Worm (Caenorhabditis elegans): ENCODE measurements around the gene Y53F4B.9.
"Not testable (repeated sequence)": the region's sequence is repeated elsewhere in the genome, so short reads cannot be mapped to it uniquely, and the experiment has no call there.

Gene Y53F4B.9

ce11 chrII:14988171-14988570 is 22.0 kb downstream of the Y53F4B.9 start, which contains the start of gene Y53F4B.43:
TSS of gene Y53F4B.43 (plus strand) at chrII:14988471.
- TF ChIP-seq unc-62 (GFP tag; optimal IDR thresholded peaks at IDR 0.05), result not testable (repeated sequence)

DNA sequence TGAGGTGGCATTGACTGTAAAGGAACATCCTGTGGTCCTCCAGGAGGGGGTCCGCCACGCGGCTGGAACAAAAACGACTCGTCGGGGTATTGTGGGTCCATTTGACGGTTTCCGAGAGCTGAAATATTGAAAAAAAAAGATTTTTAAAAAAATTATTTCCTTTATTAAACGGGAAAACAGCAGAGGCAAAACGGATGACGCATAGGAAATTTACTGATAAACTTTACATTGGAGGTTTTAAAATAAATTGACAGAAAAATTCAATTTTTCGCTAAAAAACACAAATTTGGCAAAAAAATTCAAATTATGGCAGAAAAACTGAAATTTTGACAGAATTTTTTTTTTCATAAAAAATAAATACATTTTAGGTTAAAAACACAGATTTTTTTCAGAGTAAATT is 26.3 kb downstream of the Y53F4B.9 start, which contains the start of gene Y53F4B.5:
Y53F4B.5 (minus strand) TSS at position 101 of the 400 bp plus-strand sequence.
- no peak for TF ChIP-seq unc-62 (GFP tag; optimal IDR thresholded peaks at IDR 0.05)

- no peak for TF ChIP-seq unc-62 (GFP tag; optimal IDR thresholded peaks at IDR 0.05)
Observed at ce11 chrII:14969320-14969950, 40.8 kb downstream of the Y53F4B.9 start, which contains the start of the genes pole-4, nsun-5 and metl-2. TSS of gene pole-4 (minus strand) at chrII:14969354. TSS of gene nsun-5 (plus strand) at chrII:14969617. TSS of gene metl-2 (plus strand) at chrII:14969900.

ce11 chrII:14968275-14968674 is 41.9 kb downstream of the Y53F4B.9 start:
- no peak for TF ChIP-seq unc-62 (GFP tag; optimal IDR thresholded peaks at IDR 0.05)

- no peak for TF ChIP-seq unc-62 (GFP tag; optimal IDR thresholded peaks at IDR 0.05)
Observed at ce11 chrII:14967084-14967483, 43.1 kb downstream of the Y53F4B.9 start.

- no peak for TF ChIP-seq unc-62 (GFP tag; optimal IDR thresholded peaks at IDR 0.05)
Observed at ce11 chrII:14966420-14966819, 43.8 kb downstream of the Y53F4B.9 start.

ce11 chrII:14964877-14965276 is 45.3 kb downstream of the Y53F4B.9 start:
- no peak for TF ChIP-seq unc-62 (GFP tag; optimal IDR thresholded peaks at IDR 0.05)

ce11 chrII:14964008-14964407 is 46.2 kb downstream of the Y53F4B.9 start, which contains the start of gene elo-9:
TSS of gene elo-9 (minus strand) at chrII:14964108.
- no peak for TF ChIP-seq unc-62 (GFP tag; optimal IDR thresholded peaks at IDR 0.05)

ce11 chrII:14959273-14959672 is 50.9 kb downstream of the Y53F4B.9 start:
- no peak for TF ChIP-seq unc-62 (GFP tag; optimal IDR thresholded peaks at IDR 0.05)

ce11 chrII:14958113-14958512 is 52.1 kb downstream of the Y53F4B.9 start, which contains the start of gene Y53F4B.1:
TSS of gene Y53F4B.1 (minus strand) at chrII:14958213.
- no peak for TF ChIP-seq unc-62 (GFP tag; optimal IDR thresholded peaks at IDR 0.05)

Data from whole organism, dauer.